Fruit fly (Drosophila melanogaster): Measurements from ENCODE around the gene CG15803.

DNA sequence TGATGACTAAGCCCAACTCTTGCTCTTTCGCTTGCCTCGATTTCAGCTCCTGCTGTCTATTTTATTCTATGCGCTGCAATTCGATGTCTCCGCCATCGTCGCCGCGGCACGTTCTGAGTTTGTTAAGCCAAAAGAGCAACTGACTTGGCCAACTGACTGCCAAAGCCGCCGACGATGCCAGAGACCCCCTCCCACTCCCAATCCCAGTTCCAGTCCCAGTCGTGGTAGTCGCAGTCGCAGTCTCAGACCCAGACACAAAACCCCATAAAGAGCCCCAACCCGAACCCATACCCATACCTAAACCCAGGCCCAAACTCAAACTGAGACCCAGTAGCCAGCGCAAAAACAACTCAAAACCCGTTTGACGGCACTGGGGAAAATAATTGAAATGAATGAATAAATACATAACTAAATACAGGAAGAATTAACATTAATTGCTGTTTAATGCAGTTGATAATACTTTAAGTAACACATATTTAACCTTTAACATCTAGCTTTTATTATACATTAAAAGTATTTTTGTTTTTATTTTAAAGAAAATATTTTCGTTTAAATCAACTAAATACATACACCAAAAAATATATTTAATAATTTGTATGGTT, 49.7 kb downstream of the CG15803 start:
- TF ChIP-seq insv (optimal IDR thresholded peaks at IDR 0.05) (no peak), psq (optimal IDR thresholded peaks at IDR 0.05) (no peak)

Measured in Kc167 (cell line).